Worm (Caenorhabditis elegans): ENCODE measurements around the gene trx-5.

- TF ChIP-seq nhr-27 (tag; optimal IDR thresholded peaks at IDR 0.05): no peak
- no peak for TF ChIP-seq hlh-26 (GFP tag; conservative IDR thresholded peaks at IDR 0.05)
- TF ChIP-seq C17E4.6 (GFP tag; IDR thresholded peaks at IDR 0.05): no peak
- no peak for TF ChIP-seq snpc-4 (GFP tag; optimal IDR thresholded peaks at IDR 0.05)
- TF ChIP-seq snpc-4 (tag; optimal IDR thresholded peaks at IDR 0.05): no peak
Measured at ce11 chrV:1555072-1555471, 20.9 kb upstream of the trx-5 start.
